Fruit fly (Drosophila melanogaster) whole organism, larva: ENCODE measurements around the gene w-cup.
A peak's percentile ranks its signal among the peaks of the same experiment; 100 is the strongest.

Experiments used
- noc ChIP-seq: fragments of 200-800 bp; sonication (Bioruptor generic); optimal IDR thresholded peaks from 3 replicates; lab custom pipeline; 2019; ENCODE audit warnings: missing biosample characterization, mild to moderate bottlenecking, missing genetic modification characterization, moderate library complexity

Gene w-cup

DNA sequence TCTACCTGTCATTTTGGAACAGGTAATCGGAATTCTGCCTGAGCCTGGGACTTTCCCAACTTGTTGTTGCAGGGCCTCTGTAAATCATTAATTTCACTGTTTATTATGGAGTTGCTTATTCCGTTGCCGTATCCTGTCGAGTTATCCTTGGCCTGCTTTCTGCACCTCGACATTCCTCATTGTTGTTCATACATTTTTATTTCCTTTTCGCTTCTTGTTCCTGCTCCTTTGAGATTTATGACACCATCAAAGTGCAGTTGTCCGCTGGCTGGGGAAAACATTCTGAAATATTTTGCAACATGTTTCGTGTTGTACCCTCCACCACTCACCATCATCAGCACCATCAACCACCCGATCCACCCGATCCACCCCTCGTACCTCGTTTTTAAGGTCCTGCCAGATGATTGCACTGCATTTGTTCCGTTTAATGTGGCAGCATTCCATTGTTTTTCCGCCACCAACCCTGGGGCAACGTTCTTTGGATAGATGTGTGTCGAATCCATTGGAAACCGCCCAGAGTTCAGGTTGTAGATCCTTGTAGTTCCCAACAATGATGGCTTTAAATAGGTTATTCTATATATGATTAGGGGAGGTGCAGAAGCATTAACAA, 28.7 kb downstream of the w-cup start:
- no peak for TF ChIP-seq noc (tag; lab: Kevin White, UChicago)

- TF ChIP-seq noc (tag; lab: Kevin White, UChicago): no peak
Observed at dm6 chr2L:10544421-10545120, 33.0 kb downstream of the w-cup start, which contains the start of gene Trim9. Gene Trim9 (plus strand): TSS chr2L:10544883.

DNA sequence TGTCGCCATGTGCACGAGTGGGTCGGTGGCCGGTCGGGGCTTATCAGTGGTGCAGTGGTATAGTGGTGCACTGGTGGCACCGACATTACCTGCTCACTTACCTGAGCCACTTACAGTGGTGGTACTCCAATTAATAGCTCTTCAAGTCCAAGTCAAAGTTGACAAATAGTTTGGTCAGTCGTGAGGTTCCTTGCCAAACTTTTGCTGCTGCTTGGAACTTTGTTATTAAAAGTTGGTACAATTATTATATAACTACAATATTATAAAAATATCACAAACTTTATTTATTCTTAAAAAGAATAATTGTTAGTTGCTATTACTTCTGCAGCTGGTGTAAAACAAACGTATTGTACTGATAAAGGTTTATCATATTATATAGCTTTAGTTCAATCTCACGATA, 33.6 kb downstream of the w-cup start:
- TF ChIP-seq noc (tag; lab: Kevin White, UChicago): no peak

DNA sequence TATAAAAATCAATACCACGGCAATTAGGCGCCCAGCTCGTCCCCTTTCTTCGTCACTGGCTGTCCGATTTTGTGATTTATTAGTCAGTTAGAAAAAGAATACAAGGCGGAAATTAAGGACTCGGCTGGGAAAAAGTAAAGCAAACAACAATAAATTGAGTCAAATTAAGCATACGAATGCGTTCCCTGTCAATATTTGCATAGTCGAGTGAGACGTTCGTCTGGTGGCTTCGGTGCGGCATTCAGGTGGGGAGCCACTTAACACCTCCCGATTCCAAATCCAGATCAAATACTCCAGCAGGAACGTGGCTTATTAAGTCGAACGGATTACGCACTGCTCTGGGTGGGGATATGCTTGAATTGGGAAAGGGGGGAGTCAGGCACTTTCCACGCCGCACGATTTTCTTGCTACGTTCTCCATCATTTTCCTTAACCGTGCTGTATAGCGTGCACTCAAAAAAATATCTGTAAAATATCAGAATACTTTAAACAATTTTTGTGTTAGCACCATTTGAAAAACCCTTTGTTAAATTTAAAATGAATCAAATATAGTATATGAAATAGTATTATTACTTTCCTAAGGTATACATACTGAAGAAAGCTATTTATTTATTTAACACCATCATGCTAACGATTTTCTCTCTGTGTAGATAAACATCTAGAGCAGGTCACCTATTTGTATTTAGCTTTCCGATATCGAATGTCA, 34.4 kb downstream of the w-cup start:
- TF ChIP-seq noc (tag; lab: Kevin White, UChicago): no peak

DNA sequence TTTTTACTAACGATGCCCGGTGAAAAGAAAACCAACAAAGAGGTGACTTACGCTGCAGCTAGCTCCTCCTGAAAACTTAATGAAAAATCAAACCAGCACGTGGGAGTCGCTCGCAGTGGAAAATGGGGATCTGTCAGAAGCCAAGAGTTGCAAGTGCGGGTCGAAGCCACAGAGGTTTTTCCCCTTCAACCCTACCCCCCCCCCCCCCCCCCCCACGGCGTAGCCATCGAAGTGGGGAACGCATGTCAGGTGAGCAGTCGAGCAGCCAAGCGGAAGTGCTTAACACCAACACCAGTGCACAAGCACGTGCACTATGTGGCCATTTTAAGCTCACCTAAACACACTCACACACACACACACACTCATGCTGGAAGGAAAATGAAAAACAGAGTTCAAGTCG, 38.2 kb downstream of the w-cup start:
- no peak for TF ChIP-seq noc (tag; lab: Kevin White, UChicago)

- no peak for TF ChIP-seq noc (tag; lab: Kevin White, UChicago)
Observed at dm6 chr2L:10534022-10534421, 43.6 kb downstream of the w-cup start, which contains the start of gene CG18302. Gene CG18302 (plus strand): TSS chr2L:10534322.

dm6 chr2L:10531521-10531920, 46.1 kb downstream of the w-cup start, which contains the start of gene CG18301:
Gene CG18301 (plus strand): TSS chr2L:10531821.
- TF ChIP-seq noc (tag; lab: Kevin White, UChicago): no peak

DNA sequence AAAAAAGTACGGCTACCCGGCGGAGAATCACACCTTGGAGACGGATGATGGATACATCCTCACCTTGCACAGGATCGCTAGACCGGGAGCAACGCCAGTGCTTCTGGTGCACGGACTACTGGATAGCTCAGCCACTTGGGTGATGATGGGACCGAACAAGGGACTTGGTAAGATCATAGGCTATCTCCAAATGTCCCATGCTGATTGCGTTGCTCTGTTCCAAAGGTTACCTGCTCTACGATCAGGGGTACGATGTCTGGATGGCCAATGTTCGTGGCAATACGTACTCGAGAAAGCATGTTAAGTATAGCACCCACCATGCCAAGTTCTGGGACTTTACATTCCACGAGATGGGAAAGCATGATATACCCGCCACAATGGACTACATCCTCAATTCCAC, 47.5 kb downstream of the w-cup start:
- no peak for TF ChIP-seq noc (tag; lab: Kevin White, UChicago)

dm6 chr2L:10528984-10529383, 48.6 kb downstream of the w-cup start:
- TF ChIP-seq noc (tag; lab: Kevin White, UChicago): peak; percentile 21

- peak; percentile 77 for TF ChIP-seq noc (tag; lab: Kevin White, UChicago)
Observed at dm6 chr2L:10526953-10527584, 50.5 kb downstream of the w-cup start, which contains the start of gene Lip4. Gene Lip4 (plus strand): TSS chr2L:10527572.
